ENCODE assay signal across 1 fruit fly cellular context in genomic region chr3R:10356563-10357363, dm6.
A peak's percentile ranks its signal among the peaks of the same experiment; 100 is the strongest.
TF ChIP-seq lines count a peak whose summit lies in the region.

No protein-coding gene starts in this region.

TF ChIP-seq in whole organism, embryonic, 481 proteins besides CTCF, POLR2A, EP300 and RAD21 (continued from another document):
- TF ChIP-seq CG4282 (GFP tag; optimal IDR thresholded peaks at IDR 0.05; lab: Kevin White, UChicago) (peak; percentile 64), CG16863 (GFP tag; optimal IDR thresholded peaks at IDR 0.05; lab: Kevin White, UChicago) (peak; percentile 82), CG14965 (GFP tag; optimal IDR thresholded peaks at IDR 0.05; lab: Kevin White, UChicago; ENCODE audit: borderline replicate concordance) (peak; percentile 49), Hr3 (GFP tag; optimal IDR thresholded peaks at IDR 0.05; lab: Kevin White, UChicago) (peak; percentile 73), dysf (GFP tag; IDR thresholded peaks at IDR 0.05; lab: Robert Waterston, UW) (no peak), HLH4C (GFP tag; IDR thresholded peaks at IDR 0.05; lab: Robert Waterston, UW; ENCODE audit: partially characterized antibody) (no peak), CG10209 (GFP tag; optimal IDR thresholded peaks at IDR 0.05; lab: Kevin White, UChicago) (peak; percentile 82), BtbVII (GFP tag; optimal IDR thresholded peaks at IDR 0.05; lab: Kevin White, UChicago) (peak; percentile 64), CG12942 (GFP tag; optimal IDR thresholded peaks at IDR 0.05; lab: Kevin White, UChicago) (peak; percentile 51), CG5180 (GFP tag; optimal IDR thresholded peaks at IDR 0.05; lab: Kevin White, UChicago) (peak; percentile 8), CG13624 (GFP tag; optimal IDR thresholded peaks at IDR 0.05; lab: Kevin White, UChicago) (peak; percentile 70), CG18599 (GFP tag; optimal IDR thresholded peaks at IDR 0.05; lab: Kevin White, UChicago) (peak; percentile 90), chm (GFP tag; IDR thresholded peaks at IDR 0.05; lab: Robert Waterston, UW) (no peak), disco-r (GFP tag; optimal IDR thresholded peaks at IDR 0.05; lab: Kevin White, UChicago) (peak; percentile 76), Rx (GFP tag; IDR thresholded peaks at IDR 0.05; lab: Robert Waterston, UW) (no peak), vvl (GFP tag; IDR thresholded peaks at IDR 0.05; lab: Robert Waterston, UW) (no peak), NfI (GFP tag; optimal IDR thresholded peaks at IDR 0.05; lab: Kevin White, UChicago) (peak; percentile 64), Fer2 (tag; optimal IDR thresholded peaks at IDR 0.05; lab: Kevin White, UChicago) (peak; percentile 46), Adf1 (GFP tag; IDR thresholded peaks at IDR 0.05; lab: Robert Waterston, UW) (no peak), D19B (GFP tag; optimal IDR thresholded peaks at IDR 0.05; lab: Kevin White, UChicago) (peak; percentile 61), dmrt11E (tag; optimal IDR thresholded peaks at IDR 0.05; lab: Kevin White, UChicago) (peak; percentile 88), wek (GFP tag; optimal IDR thresholded peaks at IDR 0.05; lab: Kevin White, UChicago) (peak; percentile 42), ERR (GFP tag; optimal IDR thresholded peaks at IDR 0.05; lab: Kevin White, UChicago) (peak; percentile 32), CG17568 (GFP tag; optimal IDR thresholded peaks at IDR 0.05; lab: Kevin White, UChicago) (no peak), CG15514 (GFP tag; optimal IDR thresholded peaks at IDR 0.05; lab: Kevin White, UChicago) (peak; percentile 43), CG10462 (GFP tag; optimal IDR thresholded peaks at IDR 0.05; lab: Kevin White, UChicago) (peak; percentile 67)
